Worm (Caenorhabditis elegans) whole organism, L2 larva: ENCODE measurements around the gene sri-78.
"Not testable (repeated sequence)": the region's sequence is repeated elsewhere in the genome, so short reads cannot be mapped to it uniquely, and the experiment has no call there.

Source experiments
- F13H6.1 ChIP-seq: sonication (generic microtip); optimal IDR thresholded peaks from 2 replicates; lab custom pipeline; 2016; ENCODE audit warnings: missing genetic modification characterization, missing compliant biosample characterization
- R02D3.7 ChIP-seq: fragments of 150-350 bp; optimal IDR thresholded peaks from 2 replicates; lab custom pipeline; 2014; ENCODE audit warnings: missing biosample characterization, missing genetic modification characterization
- Y55F3AM.14 ChIP-seq: fragments of 200-800 bp; sonication (Bioruptor generic); optimal IDR thresholded peaks from 2 replicates; lab custom pipeline; 2018; ENCODE audit warnings: mild to moderate bottlenecking, missing genetic modification characterization, missing compliant biosample characterization
- ZK546.5 ChIP-seq: sonication (generic microtip); optimal IDR thresholded peaks from 2 replicates; lab custom pipeline; 2017; ENCODE audit warnings: missing biosample characterization, missing genetic modification characterization
- aly-2 ChIP-seq: fragments of 150-350 bp; optimal IDR thresholded peaks from 2 replicates; lab custom pipeline; 2014; ENCODE audit warnings: missing biosample characterization, missing genetic modification characterization
- ceh-16 ChIP-seq: fragments of 150-350 bp; optimal IDR thresholded peaks from 2 replicates; lab custom pipeline; 2014; ENCODE audit warnings: missing biosample characterization, missing genetic modification characterization
- egl-27 ChIP-seq: sonication (generic microtip); optimal IDR thresholded peaks from 3 replicates; lab custom pipeline; 2017; ENCODE audit warnings: missing biosample characterization, missing genetic modification reagents, missing genetic modification characterization
- elt-1 ChIP-seq: fragments of 150-350 bp; optimal IDR thresholded peaks from 2 replicates; lab custom pipeline; 2014; ENCODE audit warnings: missing biosample characterization, missing genetic modification characterization
- fos-1 ChIP-seq: fragments of 150-350 bp; optimal IDR thresholded peaks from 2 replicates; lab custom pipeline; 2014; ENCODE audit warnings: missing biosample characterization, missing genetic modification characterization
- lin-11 ChIP-seq: fragments of 150-350 bp; sonication (generic microtip); optimal IDR thresholded peaks from 2 replicates; lab custom pipeline; 2014; ENCODE audit warnings: missing biosample characterization, missing genetic modification characterization, inconsistent platforms, mixed read lengths
- lin-13 ChIP-seq: fragments of 150-350 bp; optimal IDR thresholded peaks from 2 replicates; lab custom pipeline; 2014; ENCODE audit warnings: missing biosample characterization, missing genetic modification reagents, missing genetic modification characterization
- lin-39 ChIP-seq: fragments of 150-350 bp; optimal IDR thresholded peaks from 2 replicates; lab custom pipeline; 2014; ENCODE audit warnings: missing biosample characterization, missing genetic modification reagents, missing genetic modification characterization
- lsy-2 ChIP-seq, 2 experiments: fragments of 150-350 bp in 1 of 2; sonication (generic microtip) in 1 of 2; optimal IDR thresholded peaks; 2 replicates each; lab custom pipeline; 2014 to 2017; ENCODE audit warnings: missing biosample characterization in 2 of 2, missing genetic modification characterization in 2 of 2
- mab-5 ChIP-seq: fragments of 150-350 bp; optimal IDR thresholded peaks from 2 replicates; lab custom pipeline; 2014; ENCODE audit warnings: missing biosample characterization, missing genetic modification characterization
- nhr-10 ChIP-seq: sonication (generic microtip); optimal IDR thresholded peaks from 2 replicates; lab custom pipeline; 2017; ENCODE audit warnings: missing biosample characterization, missing genetic modification characterization
- nhr-12 ChIP-seq: fragments of 150-350 bp; optimal IDR thresholded peaks from 2 replicates; lab custom pipeline; 2014; ENCODE audit warnings: missing biosample characterization, missing genetic modification characterization
- nhr-129 ChIP-seq: fragments of 150-350 bp; optimal IDR thresholded peaks from 2 replicates; lab custom pipeline; 2014; ENCODE audit warnings: missing biosample characterization, missing genetic modification characterization
- nhr-23 ChIP-seq: fragments of 150-350 bp; optimal IDR thresholded peaks from 2 replicates; lab custom pipeline; 2014; ENCODE audit warnings: missing biosample characterization, missing genetic modification reagents, missing genetic modification characterization
- nhr-237 ChIP-seq: fragments of 150-350 bp; optimal IDR thresholded peaks from 2 replicates; lab custom pipeline; 2014; ENCODE audit warnings: missing biosample characterization, missing genetic modification characterization
- nhr-25 ChIP-seq: fragments of 150-350 bp; sonication (generic microtip); optimal IDR thresholded peaks from 3 replicates; lab custom pipeline; 2014; ENCODE audit warnings: missing biosample characterization, missing genetic modification characterization
- nhr-6 ChIP-seq: fragments of 150-350 bp; optimal IDR thresholded peaks from 2 replicates; lab custom pipeline; 2014; ENCODE audit warnings: missing biosample characterization, missing genetic modification characterization
- nhr-77 ChIP-seq: fragments of 150-350 bp; optimal IDR thresholded peaks from 2 replicates; lab custom pipeline; 2014; ENCODE audit warnings: missing biosample characterization, missing genetic modification characterization
- peb-1 ChIP-seq: fragments of 150-350 bp; optimal IDR thresholded peaks from 2 replicates; lab custom pipeline; 2014; ENCODE audit warnings: missing biosample characterization, missing genetic modification characterization
- sem-4 ChIP-seq: fragments of 150-350 bp; optimal IDR thresholded peaks from 2 replicates; lab custom pipeline; 2014; ENCODE audit warnings: missing biosample characterization, missing genetic modification reagents, missing genetic modification characterization
- skn-1 ChIP-seq: sonication (generic microtip); optimal IDR thresholded peaks from 2 replicates; lab custom pipeline; 2017; ENCODE audit warnings: missing biosample characterization, missing genetic modification characterization
- sma-3 ChIP-seq: sonication (generic microtip); optimal IDR thresholded peaks from 2 replicates; lab custom pipeline; 2016; ENCODE audit warnings: missing genetic modification reagents, missing genetic modification characterization, missing compliant biosample characterization
- unc-39 ChIP-seq: fragments of 150-350 bp; optimal IDR thresholded peaks from 2 replicates; lab custom pipeline; 2014; ENCODE audit warnings: missing biosample characterization, missing genetic modification characterization
- zag-1 ChIP-seq: fragments of 150-350 bp; optimal IDR thresholded peaks from 2 replicates; lab custom pipeline; 2014; ENCODE audit warnings: missing biosample characterization, missing genetic modification characterization
- ztf-11 ChIP-seq: sonication (generic microtip); optimal IDR thresholded peaks from 2 replicates; lab custom pipeline; 2017; ENCODE audit warnings: missing biosample characterization, missing genetic modification characterization

Gene sri-78

ce11 chrII:3170089-3170488, 14.9 kb upstream of the sri-78 start, which contains the start of gene fbxc-55:
fbxc-55 (minus strand) TSS chrII:3170189.
- TF ChIP-seq sem-4 (tag; lab: Kevin White, UChicago) (no peak), aly-2 (tag; lab: Kevin White, UChicago) (no peak), lsy-2 (tag; optimal IDR thresholded peaks at IDR 0.05; lab: Kevin White, UChicago) (no peak), R02D3.7 (tag; lab: Kevin White, UChicago) (no peak), egl-27 (no peak), nhr-25 (no peak), ztf-11 (no peak), ZK546.5 (tag; lab: Kevin White, UChicago) (no peak), nhr-23 (tag; lab: Kevin White, UChicago) (no peak), F13H6.1 (tag; lab: Kevin White, UChicago) (no peak)

ce11 chrII:3172176-3172575, 12.8 kb upstream of the sri-78 start, which contains the start of gene Y27F2A.10:
Y27F2A.10 (minus strand) TSS chrII:3172276.
- TF ChIP-seq sma-3 (GFP tag; lab: Kevin White, UChicago) (no peak), lin-11 (tag; lab: Kevin White, UChicago) (no peak), lin-39 (tag; lab: Kevin White, UChicago) (no peak), Y55F3AM.14 (GFP tag; lab: Kevin White, UChicago) (no peak), nhr-77 (tag; lab: Kevin White, UChicago) (no peak)
- TF ChIP-seq, all 48 proteins: peak for 0

- TF ChIP-seq nhr-10 (tag; lab: Kevin White, UChicago); sma-3 (GFP tag; lab: Kevin White, UChicago); R02D3.7 (tag; lab: Kevin White, UChicago): not testable (repeated sequence)
- TF ChIP-seq, all 48 proteins: peak for 0; not testable (repeated sequence) for 48
Observed at ce11 chrII:3177663-3178062, 7.3 kb upstream of the sri-78 start, which contains the start of gene sri-40. sri-40 (plus strand) TSS chrII:3177963.

- TF ChIP-seq lin-39 (tag; lab: Kevin White, UChicago); zag-1; ceh-16 (tag; lab: Kevin White, UChicago): not testable (repeated sequence)
- TF ChIP-seq, all 48 proteins: peak for 0; not testable (repeated sequence) for 48
Observed at ce11 chrII:3183300-3183840, 1.6 kb upstream of the sri-78 start, which contains the start of the genes Y27F2A.6 and Y27F2A.8. Y27F2A.6 (minus strand) TSS chrII:3183400. Y27F2A.8 (plus strand) TSS chrII:3183790.

- TF ChIP-seq peb-1 (tag; lab: Kevin White, UChicago) (no peak), Y55F3AM.14 (GFP tag; lab: Kevin White, UChicago) (no peak), lin-13 (no peak), sma-3 (GFP tag; lab: Kevin White, UChicago) (no peak), elt-1 (tag; lab: Kevin White, UChicago) (no peak), lin-39 (tag; lab: Kevin White, UChicago) (no peak), aly-2 (tag; lab: Kevin White, UChicago) (no peak), nhr-12 (tag; lab: Kevin White, UChicago) (no peak), zag-1 (no peak), lin-11 (tag; lab: Kevin White, UChicago) (no peak), nhr-129 (tag; lab: Kevin White, UChicago) (no peak), skn-1 (tag; lab: Kevin White, UChicago) (no peak), nhr-6 (tag; lab: Kevin White, UChicago) (no peak), lsy-2 (tag; optimal IDR thresholded peaks at IDR 0.05; lab: Kevin White, UChicago) (no peak), mab-5 (tag; lab: Kevin White, UChicago) (no peak)
Observed at ce11 chrII:3185848-3186247, 890 bp downstream of the sri-78 start.

ce11 chrII:3189038-3189437, 4.1 kb downstream of the sri-78 start, which contains the start of gene Y27F2A.11:
Y27F2A.11 (plus strand) TSS chrII:3189338.
- TF ChIP-seq lin-11, nhr-10, unc-39 (tag; lab: Kevin White, UChicago): not testable (repeated sequence)

ce11 chrII:3191544-3191943, 6.6 kb downstream of the sri-78 start, which contains the start of gene Y27F2A.9:
Y27F2A.9 (minus strand) TSS chrII:3191644.
- TF ChIP-seq fos-1 (tag; lab: Kevin White, UChicago); lin-11 (tag; lab: Kevin White, UChicago); nhr-237: not testable (repeated sequence)
